Fruit fly (Drosophila melanogaster) whole organism, embryonic: Measurements from ENCODE around the gene Acp29AB.

Source experiments
- CG11695 ChIP-seq: fragments of 200-800 bp; sonication (Bioruptor generic); IDR thresholded peaks from 3 replicates; pipeline ENCODE4 v1.3.6; 2022; ENCODE audit warnings: missing biosample characterization, missing genetic modification characterization
- CG32767 ChIP-seq: fragments of 200-800 bp; sonication (Bioruptor generic); IDR thresholded peaks from 2 replicates; pipeline ENCODE4 v1.3.6; 2022; ENCODE audit warnings: missing biosample characterization, missing genetic modification characterization
- CG7928 ChIP-seq: fragments of 200-800 bp; sonication (Bioruptor generic); optimal IDR thresholded peaks from 2 replicates; lab custom pipeline; 2017; ENCODE audit warnings: missing biosample characterization, mild to moderate bottlenecking, missing genetic modification characterization
- CG7963 ChIP-seq: fragments of 200-800 bp; sonication (Bioruptor generic); IDR thresholded peaks from 3 replicates; pipeline ENCODE4 v1.3.6; 2022; ENCODE audit warnings: missing biosample characterization, missing genetic modification characterization; ENCODE audit not compliant: partially characterized antibody
- CG7987 ChIP-seq: fragments of 200-800 bp; sonication (Bioruptor generic); optimal IDR thresholded peaks from 2 replicates; lab custom pipeline; 2018; ENCODE audit warnings: missing biosample characterization, mild to moderate bottlenecking, missing genetic modification characterization, moderate library complexity
- Lpt ChIP-seq: fragments of >200 bp; optimal IDR thresholded peaks from 2 replicates; lab custom pipeline; 2018; ENCODE audit warnings: missing biosample characterization, missing genetic modification characterization
- NFAT ChIP-seq: fragments of 200-800 bp; sonication (Bioruptor generic); IDR thresholded peaks from 2 replicates; pipeline ENCODE4 v1.3.6; 2022; ENCODE audit warnings: missing biosample characterization, missing genetic modification characterization
- Xbp1 ChIP-seq: fragments of 200-800 bp; sonication (Bioruptor generic); optimal IDR thresholded peaks from 3 replicates; lab custom pipeline; 2016; ENCODE audit warnings: missing biosample characterization, mild to moderate bottlenecking, missing genetic modification characterization
- bowl ChIP-seq: fragments of 200-800 bp; sonication (Bioruptor generic); IDR thresholded peaks from 2 replicates; pipeline ENCODE4 v1.3.6; 2022; ENCODE audit warnings: missing biosample characterization, missing genetic modification characterization
- h ChIP-seq: fragments of >200 bp; optimal IDR thresholded peaks from 2 replicates; lab custom pipeline; 2017
- lab ChIP-seq: fragments of 200-800 bp; sonication (Bioruptor generic); optimal IDR thresholded peaks from 3 replicates; lab custom pipeline; 2017; ENCODE audit warnings: missing biosample characterization, missing genetic modification characterization, mild to moderate bottlenecking, moderate library complexity, missing genetic modification reagents
- p53 ChIP-seq: fragments of 200-800 bp; sonication (Bioruptor generic); optimal IDR thresholded peaks from 2 replicates; lab custom pipeline; 2016; ENCODE audit warnings: missing biosample characterization, missing genetic modification characterization
- shn ChIP-seq: fragments of 200-800 bp; sonication (Bioruptor generic); optimal IDR thresholded peaks from 3 replicates; lab custom pipeline; 2016; ENCODE audit warnings: missing biosample characterization, missing genetic modification characterization

DNA sequence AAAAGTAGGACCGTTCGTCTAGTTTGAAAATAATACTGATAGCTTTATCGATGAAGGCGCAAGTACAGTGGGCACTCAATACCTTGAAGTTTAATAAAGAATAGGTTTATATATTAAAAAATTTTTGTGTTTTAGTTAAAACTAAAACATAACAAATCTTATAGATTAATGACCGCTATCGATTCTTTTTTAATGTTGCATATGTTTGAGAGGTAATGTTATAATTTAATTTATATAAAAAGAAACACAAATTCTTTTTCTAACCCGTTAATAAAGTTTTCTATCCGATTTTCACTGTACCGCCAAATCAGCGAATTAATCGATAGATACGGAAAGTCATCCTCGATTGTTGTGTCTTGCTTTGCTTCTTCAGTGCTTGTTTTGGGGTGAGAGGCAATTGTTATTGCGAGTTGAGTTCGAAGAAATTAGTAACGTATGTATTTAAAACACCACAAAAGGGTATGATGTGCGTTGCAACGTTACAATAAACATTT lies 8.9 kb downstream of the Acp29AB start, which contains the start of the genes Dad1 and CG13384:
- TF ChIP-seq CG7987 (GFP tag; lab: Kevin White, UChicago), result peak; percentile 40
- no peak for TF ChIP-seq CG7963 (GFP tag; lab: Robert Waterston, UW)
- TF ChIP-seq p53 (GFP tag; lab: Kevin White, UChicago), result no peak
- peak; percentile 81 for TF ChIP-seq NFAT (GFP tag; lab: Robert Waterston, UW)
- peak; percentile 48; the same call in 1 of the 2 replicates for TF ChIP-seq bowl (GFP tag; lab: Robert Waterston, UW)
- TF ChIP-seq shn (GFP tag; lab: Kevin White, UChicago), result peak; percentile 35
- TF ChIP-seq lab (GFP tag; lab: Kevin White, UChicago), result peak; percentile 95
- TF ChIP-seq CG32767, result peak; percentile 86
- TF ChIP-seq Lpt (GFP tag; lab: Kevin White, UChicago), result no peak
- peak; percentile 60 for TF ChIP-seq CG7928 (GFP tag; lab: Kevin White, UChicago)
- peak; percentile 92 for TF ChIP-seq CG11695
- TF ChIP-seq Xbp1, result peak; percentile 95
- TF ChIP-seq h (lab: Kevin White, UChicago), result no peak
